Fruit fly (Drosophila melanogaster): ENCODE results near the gene ana1.

The ana1 gene

DNA sequence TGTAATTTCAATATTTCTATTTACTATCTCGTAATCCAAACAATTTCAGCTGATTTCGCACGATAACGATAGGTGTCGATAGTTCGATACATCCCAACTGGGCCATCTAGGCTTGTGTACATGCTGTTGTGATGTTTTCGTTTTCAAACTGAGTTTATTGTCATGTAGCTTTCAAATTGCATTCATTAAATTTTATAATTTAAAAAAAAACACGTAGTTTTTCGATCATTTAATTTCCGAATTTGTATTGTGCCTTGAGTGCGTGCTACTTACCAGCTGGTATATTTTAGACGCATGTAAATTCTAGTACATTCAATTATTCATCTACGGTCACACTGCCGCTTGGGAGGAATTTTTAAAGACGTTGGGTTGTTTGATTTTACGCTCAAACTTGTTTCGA is at the start of gene ana1, which contains the start of gene CG13623:
TSS of gene ana1 (plus strand) at position 249 of the 400 bp plus-strand sequence.
TSS of gene CG13623 (minus strand) at position 231 of the 400 bp plus-strand sequence.
- TF ChIP-seq net (GFP tag; optimal IDR thresholded peaks at IDR 0.05) (no peak), Hr4 (GFP tag; optimal IDR thresholded peaks at IDR 0.05) (no peak), Smox (GFP tag; optimal IDR thresholded peaks at IDR 0.05) (no peak), Blimp-1 (GFP tag; optimal IDR thresholded peaks at IDR 0.05) (no peak), CG6808 (GFP tag; optimal IDR thresholded peaks at IDR 0.05) (no peak), CG6163 (GFP tag; IDR thresholded peaks at IDR 0.05) (no peak), CG10631 (GFP tag; optimal IDR thresholded peaks at IDR 0.05) (no peak), pdm3 (GFP tag; optimal IDR thresholded peaks at IDR 0.05) (no peak)

DNA sequence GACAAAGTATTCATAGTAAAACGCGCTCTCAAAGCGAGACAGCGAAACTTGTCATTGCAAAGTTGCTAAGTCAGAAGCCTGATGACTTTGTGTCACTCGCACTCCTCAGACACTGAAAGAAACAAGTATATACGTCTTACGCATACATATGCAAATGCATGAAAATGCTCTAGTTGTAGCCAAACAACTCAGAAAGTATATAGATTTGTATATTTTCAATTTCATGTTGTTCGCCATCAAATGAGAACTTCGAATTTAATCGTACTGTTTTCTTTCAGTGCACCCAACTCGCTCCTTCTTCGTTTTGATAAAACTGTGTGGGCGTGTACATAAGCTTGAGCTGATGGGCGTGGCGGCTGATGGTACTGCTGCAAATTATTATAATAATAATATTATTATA is 49.3 kb upstream of the ana1 start:
- TF ChIP-seq svp (GFP tag) (no peak), CG11762 (GFP tag; optimal IDR thresholded peaks at IDR 0.05; ENCODE audit: insufficient read depth) (no peak), Smox (GFP tag; optimal IDR thresholded peaks at IDR 0.05) (no peak)

DNA sequence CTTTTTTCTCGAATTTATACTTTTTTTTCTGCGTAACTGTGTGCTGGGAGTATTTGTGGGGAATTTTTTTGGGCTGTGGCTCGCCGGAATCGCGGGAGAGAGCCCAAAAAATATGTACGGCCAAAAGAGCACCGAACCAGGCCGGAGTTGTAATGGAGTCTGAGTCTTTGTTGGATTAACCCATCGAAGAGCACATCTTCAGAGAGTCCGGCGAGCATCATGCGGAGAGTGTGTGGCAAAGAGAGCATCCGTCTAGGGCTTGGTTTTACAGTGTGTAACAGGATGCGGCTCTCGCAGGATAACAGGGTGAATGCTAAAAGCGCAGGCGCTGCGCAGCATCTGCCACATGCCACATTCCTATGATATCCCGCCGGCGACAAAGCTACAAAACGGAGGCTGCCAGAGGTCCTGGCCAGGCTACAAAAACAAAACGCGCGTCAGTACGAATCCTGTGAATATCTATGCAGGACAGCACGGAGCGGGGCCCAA is 45.3 kb upstream of the ana1 start, which contains the start of gene nAChRalpha2:
TSS of gene nAChRalpha2 (plus strand) at position 439 of the 489 bp plus-strand sequence.
- no peak for TF ChIP-seq topi (GFP tag; optimal IDR thresholded peaks at IDR 0.05)
- peak; percentile 25 for TF ChIP-seq svp (GFP tag)
- TF ChIP-seq Eip78C (GFP tag), result peak; percentile 1
- no peak for TF ChIP-seq CG6792 (GFP tag; optimal IDR thresholded peaks at IDR 0.05)

DNA sequence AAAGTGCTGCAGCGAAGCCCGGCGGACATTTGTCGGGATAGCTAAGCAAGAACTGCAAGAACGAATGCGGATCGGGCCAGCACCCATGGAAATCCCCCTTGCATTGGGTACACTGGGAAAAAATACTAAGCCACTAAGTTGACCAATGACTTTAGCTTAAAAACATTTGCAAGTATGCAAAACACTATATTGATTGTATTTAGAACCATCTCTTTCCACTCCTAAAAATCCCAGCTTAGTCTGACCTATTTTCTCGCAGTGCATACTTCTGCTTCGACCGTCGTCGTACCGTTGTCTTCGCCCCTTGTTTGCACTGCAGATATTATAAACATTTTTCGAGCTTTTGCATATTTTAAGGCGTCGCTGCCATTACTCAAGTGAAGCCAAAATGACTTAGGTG is 34.3 kb upstream of the ana1 start:
- no peak for TF ChIP-seq fd85E (GFP tag; optimal IDR thresholded peaks at IDR 0.05)
- peak; percentile 61 for TF ChIP-seq CG3919 (GFP tag; optimal IDR thresholded peaks at IDR 0.05)
- no peak for TF ChIP-seq CG11294 (GFP tag; IDR thresholded peaks at IDR 0.05)
- no peak for TF ChIP-seq Sox15 (GFP tag; optimal IDR thresholded peaks at IDR 0.05)
- TF ChIP-seq CG31627 (GFP tag; optimal IDR thresholded peaks at IDR 0.05), result peak; percentile 52
- TF ChIP-seq Met (GFP tag; optimal IDR thresholded peaks at IDR 0.05), result peak; percentile 53
- peak; percentile 54 for TF ChIP-seq CG10669 (GFP tag; optimal IDR thresholded peaks at IDR 0.05)
- peak; percentile 20 to 35 for TF ChIP-seq salr (GFP tag; optimal IDR thresholded peaks at IDR 0.05)
- TF ChIP-seq Gug (GFP tag; IDR thresholded peaks at IDR 0.05), result no peak
- peak; percentile 49 for TF ChIP-seq OdsH (GFP tag; optimal IDR thresholded peaks at IDR 0.05)
- peak; percentile 44 for TF ChIP-seq CG32006 (GFP tag; optimal IDR thresholded peaks at IDR 0.05)
- TF ChIP-seq Ets21C (GFP tag; optimal IDR thresholded peaks at IDR 0.05), result peak; percentile 22
- no peak for TF ChIP-seq Hr38 (GFP tag; optimal IDR thresholded peaks at IDR 0.05)
- TF ChIP-seq CG9139 (GFP tag; optimal IDR thresholded peaks at IDR 0.05), result no peak
- peak; percentile 47 for TF ChIP-seq pdm3 (GFP tag; optimal IDR thresholded peaks at IDR 0.05)
- peak; percentile 48 for TF ChIP-seq CG1621 (tag; optimal IDR thresholded peaks at IDR 0.05)
- no peak for TF ChIP-seq Eip93F (GFP tag; optimal IDR thresholded peaks at IDR 0.05)
- no peak for TF ChIP-seq CG11762 (GFP tag; optimal IDR thresholded peaks at IDR 0.05; ENCODE audit: insufficient read depth)
- peak; percentile 40 for TF ChIP-seq lz (GFP tag; optimal IDR thresholded peaks at IDR 0.05)
- no peak for TF ChIP-seq vri (GFP tag; optimal IDR thresholded peaks at IDR 0.05)
- TF ChIP-seq CG3032 (tag; optimal IDR thresholded peaks at IDR 0.05), result no peak
- TF ChIP-seq Blimp-1 (GFP tag; optimal IDR thresholded peaks at IDR 0.05), result no peak
- no peak for TF ChIP-seq fkh (GFP tag; optimal IDR thresholded peaks at IDR 0.05)
- TF ChIP-seq achi (GFP tag; optimal IDR thresholded peaks at IDR 0.05), result peak; percentile 51
- peak; percentile 29 for TF ChIP-seq Sox14 (GFP tag; optimal IDR thresholded peaks at IDR 0.05)
- TF ChIP-seq CG7368 (GFP tag; optimal IDR thresholded peaks at IDR 0.05), result peak; percentile 30
- peak; percentile 51 for TF ChIP-seq topi (GFP tag; optimal IDR thresholded peaks at IDR 0.05)
- peak; percentile 50 for TF ChIP-seq spab (GFP tag; optimal IDR thresholded peaks at IDR 0.05)
- peak; percentile 36 for TF ChIP-seq Smox (GFP tag; optimal IDR thresholded peaks at IDR 0.05)
- TF ChIP-seq Hr4 (GFP tag; optimal IDR thresholded peaks at IDR 0.05), result peak; percentile 25
- peak; percentile 45 for TF ChIP-seq CG6808 (GFP tag; optimal IDR thresholded peaks at IDR 0.05)
- no peak for TF ChIP-seq Ets96B (tag; optimal IDR thresholded peaks at IDR 0.05)
- TF ChIP-seq Sox102F (GFP tag; optimal IDR thresholded peaks at IDR 0.05), result no peak
- peak; percentile 24 for TF ChIP-seq dsx (GFP tag; optimal IDR thresholded peaks at IDR 0.05; ENCODE audit: poor library complexity, severe bottlenecking)
- TF ChIP-seq fd59A (GFP tag; optimal IDR thresholded peaks at IDR 0.05), result peak; percentile 48
- no peak for TF ChIP-seq CG4318 (GFP tag; optimal IDR thresholded peaks at IDR 0.05)
- peak in 1 of 2 experiments; percentile 55 for TF ChIP-seq ss (GFP tag; optimal IDR thresholded peaks at IDR 0.05)
- peak; percentile 44; the same call in 1 of the 3 replicates for TF ChIP-seq CG8119 (GFP tag; IDR thresholded peaks at IDR 0.05)
